Worm (Caenorhabditis elegans): ENCODE data around the gene C05C12.6.

The C05C12.6 gene

DNA sequence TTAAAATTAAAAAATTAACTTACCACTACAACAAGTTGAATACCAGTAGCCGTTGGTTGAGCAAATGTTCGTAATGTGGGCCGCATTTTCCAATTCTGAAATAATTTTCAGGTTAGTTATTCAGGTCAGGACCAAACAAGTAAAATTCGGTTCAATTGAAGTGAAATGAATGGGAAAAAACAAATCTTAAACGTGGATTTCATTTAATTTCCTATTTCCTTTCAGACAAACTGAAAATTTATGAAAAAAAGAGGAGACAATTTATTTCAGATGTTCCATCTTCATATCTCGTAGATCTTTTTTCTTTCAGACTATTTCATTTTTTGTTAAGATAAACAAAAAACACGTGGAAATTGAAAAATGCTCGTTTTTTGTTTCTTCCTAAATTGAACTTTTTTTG, at the start of gene C05C12.6:
Gene C05C12.6, minus strand, starts transcription at position 101 of the 400 bp plus-strand sequence.
- no peak for TF ChIP-seq ref-1 (GFP tag; conservative IDR thresholded peaks at IDR 0.05)
- no peak for TF ChIP-seq flt-1 (GFP tag; IDR thresholded peaks at IDR 0.05)
- no peak for TF ChIP-seq tab-1 (GFP tag; IDR thresholded peaks at IDR 0.05)
- no peak for TF ChIP-seq med-1 (GFP tag; optimal IDR thresholded peaks at IDR 0.05; ENCODE audit: insufficient read depth)
- no peak for TF ChIP-seq klf-2 (GFP tag; conservative IDR thresholded peaks at IDR 0.05)
- TF ChIP-seq ztf-29 (GFP tag; IDR thresholded peaks at IDR 0.05) = no peak
- no peak for TF ChIP-seq T22C8.4 (GFP tag; IDR thresholded peaks at IDR 0.05)
- TF ChIP-seq cog-1 (tag; optimal IDR thresholded peaks at IDR 0.05) = no peak
- TF ChIP-seq ztf-23 (GFP tag; IDR thresholded peaks at IDR 0.05) = no peak

ce11 chrIV:11288965-11289364, 47.7 kb upstream of the C05C12.6 start:
- no peak for TF ChIP-seq med-1 (GFP tag; optimal IDR thresholded peaks at IDR 0.05; ENCODE audit: insufficient read depth)
- TF ChIP-seq T22C8.4 (GFP tag; IDR thresholded peaks at IDR 0.05) = no peak
- TF ChIP-seq cog-1 (tag; optimal IDR thresholded peaks at IDR 0.05) = no peak
- no peak for TF ChIP-seq ztf-23 (GFP tag; IDR thresholded peaks at IDR 0.05)
- TF ChIP-seq ref-1 (GFP tag; conservative IDR thresholded peaks at IDR 0.05) = no peak
- no peak for TF ChIP-seq tab-1 (GFP tag; IDR thresholded peaks at IDR 0.05)
- no peak for TF ChIP-seq klf-2 (GFP tag; conservative IDR thresholded peaks at IDR 0.05)
- TF ChIP-seq ztf-29 (GFP tag; IDR thresholded peaks at IDR 0.05) = no peak
- TF ChIP-seq flt-1 (GFP tag; IDR thresholded peaks at IDR 0.05) = no peak

ce11 chrIV:11287511-11287910, 46.2 kb upstream of the C05C12.6 start, which contains the start of gene F54D1.6:
TSS of gene F54D1.6 (plus strand) at chrIV:11287811.
- TF ChIP-seq cog-1 (tag; optimal IDR thresholded peaks at IDR 0.05) = no peak
- no peak for TF ChIP-seq ztf-29 (GFP tag; IDR thresholded peaks at IDR 0.05)
- TF ChIP-seq med-1 (GFP tag; optimal IDR thresholded peaks at IDR 0.05; ENCODE audit: insufficient read depth) = no peak
- no peak for TF ChIP-seq ztf-23 (GFP tag; IDR thresholded peaks at IDR 0.05)
- TF ChIP-seq klf-2 (GFP tag; conservative IDR thresholded peaks at IDR 0.05) = no peak
- TF ChIP-seq ref-1 (GFP tag; conservative IDR thresholded peaks at IDR 0.05) = no peak
- no peak for TF ChIP-seq tab-1 (GFP tag; IDR thresholded peaks at IDR 0.05)
- TF ChIP-seq T22C8.4 (GFP tag; IDR thresholded peaks at IDR 0.05) = no peak

DNA sequence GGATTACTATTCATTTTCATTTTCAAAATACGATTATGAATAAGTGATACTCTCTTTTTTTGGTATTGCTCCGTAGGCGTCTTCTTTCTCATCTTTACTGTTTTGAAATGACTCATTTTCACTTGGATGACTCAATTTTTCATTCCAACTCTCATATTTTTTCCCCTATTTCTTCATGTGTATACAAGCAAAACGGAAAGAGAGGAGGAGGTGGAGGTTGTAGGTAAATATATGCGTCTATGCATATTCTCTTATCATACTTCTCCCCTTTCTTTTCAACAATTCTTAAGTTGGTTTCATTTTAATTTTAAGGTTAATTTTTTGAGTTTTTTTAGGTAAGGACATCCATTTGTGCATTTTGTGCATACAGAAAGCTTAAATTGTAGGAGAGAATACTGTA, 44.8 kb upstream of the C05C12.6 start:
- TF ChIP-seq klf-2 (GFP tag; conservative IDR thresholded peaks at IDR 0.05) = no peak
- no peak for TF ChIP-seq cog-1 (tag; optimal IDR thresholded peaks at IDR 0.05)
- no peak for TF ChIP-seq tab-1 (GFP tag; IDR thresholded peaks at IDR 0.05)
- no peak for TF ChIP-seq ztf-23 (GFP tag; IDR thresholded peaks at IDR 0.05)
- TF ChIP-seq flt-1 (GFP tag; IDR thresholded peaks at IDR 0.05) = no peak
- TF ChIP-seq med-1 (GFP tag; optimal IDR thresholded peaks at IDR 0.05; ENCODE audit: insufficient read depth) = no peak
- TF ChIP-seq ztf-29 (GFP tag; IDR thresholded peaks at IDR 0.05) = no peak
- no peak for TF ChIP-seq ref-1 (GFP tag; conservative IDR thresholded peaks at IDR 0.05)
- TF ChIP-seq T22C8.4 (GFP tag; IDR thresholded peaks at IDR 0.05) = no peak

DNA sequence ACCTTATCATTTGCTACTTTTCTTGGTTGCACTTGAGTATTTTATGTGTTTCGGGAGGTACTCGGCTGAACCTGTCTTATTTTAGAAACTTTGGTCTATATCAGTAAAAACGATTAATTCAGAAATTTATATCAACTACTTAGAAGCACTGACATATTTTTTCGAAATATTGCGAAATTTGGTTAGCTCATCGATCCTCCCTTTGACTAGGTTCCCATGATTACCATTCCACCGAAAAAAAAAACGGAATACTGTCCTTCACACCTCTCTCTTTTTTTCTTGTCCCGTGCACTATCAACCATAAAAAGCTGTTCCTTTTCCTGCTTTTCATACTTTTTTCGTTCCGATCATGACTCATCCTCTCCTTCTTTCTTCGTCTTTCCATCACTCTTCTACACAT, 44.0 kb upstream of the C05C12.6 start:
- TF ChIP-seq tab-1 (GFP tag; IDR thresholded peaks at IDR 0.05) = no peak
- no peak for TF ChIP-seq klf-2 (GFP tag; conservative IDR thresholded peaks at IDR 0.05)
- no peak for TF ChIP-seq flt-1 (GFP tag; IDR thresholded peaks at IDR 0.05)
- TF ChIP-seq ztf-29 (GFP tag; IDR thresholded peaks at IDR 0.05) = no peak
- TF ChIP-seq med-1 (GFP tag; optimal IDR thresholded peaks at IDR 0.05; ENCODE audit: insufficient read depth) = no peak
- TF ChIP-seq ztf-23 (GFP tag; IDR thresholded peaks at IDR 0.05) = no peak
- no peak for TF ChIP-seq T22C8.4 (GFP tag; IDR thresholded peaks at IDR 0.05)
- TF ChIP-seq ref-1 (GFP tag; conservative IDR thresholded peaks at IDR 0.05) = no peak
- TF ChIP-seq cog-1 (tag; optimal IDR thresholded peaks at IDR 0.05) = no peak

- TF ChIP-seq flt-1 (GFP tag; IDR thresholded peaks at IDR 0.05) (no peak), ztf-23 (GFP tag; IDR thresholded peaks at IDR 0.05) (no peak), cog-1 (tag; optimal IDR thresholded peaks at IDR 0.05) (no peak), med-1 (GFP tag; optimal IDR thresholded peaks at IDR 0.05; ENCODE audit: insufficient read depth) (no peak), ztf-29 (GFP tag; IDR thresholded peaks at IDR 0.05) (no peak), T22C8.4 (GFP tag; IDR thresholded peaks at IDR 0.05) (no peak), klf-2 (GFP tag; conservative IDR thresholded peaks at IDR 0.05) (no peak), tab-1 (GFP tag; IDR thresholded peaks at IDR 0.05) (no peak), ref-1 (GFP tag; conservative IDR thresholded peaks at IDR 0.05) (no peak)
These were observed 42.8 kb upstream of the C05C12.6 start for ce11 chrIV:11284102-11284531.

DNA sequence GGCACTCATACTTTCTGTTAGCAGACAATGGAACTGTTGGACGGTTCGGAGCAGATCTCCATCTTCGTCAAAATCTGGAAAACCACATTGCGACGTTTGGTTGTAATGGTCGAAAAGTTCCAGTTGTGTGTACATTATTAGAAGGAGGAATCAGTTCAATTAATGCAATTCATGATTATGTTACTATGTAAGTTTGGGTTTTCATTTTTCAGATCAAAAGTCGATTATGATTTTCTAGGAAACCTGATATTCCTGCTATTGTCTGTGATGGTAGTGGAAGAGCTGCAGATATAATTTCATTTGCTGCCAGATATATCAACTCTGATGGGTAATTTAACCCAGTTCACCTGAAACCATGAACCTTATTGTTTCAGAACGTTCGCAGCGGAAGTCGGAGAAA, 34.8 kb upstream of the C05C12.6 start:
- TF ChIP-seq T22C8.4 (GFP tag; IDR thresholded peaks at IDR 0.05) (no peak), ztf-23 (GFP tag; IDR thresholded peaks at IDR 0.05) (no peak), cog-1 (tag; optimal IDR thresholded peaks at IDR 0.05) (no peak), klf-2 (GFP tag; conservative IDR thresholded peaks at IDR 0.05) (no peak), med-1 (GFP tag; optimal IDR thresholded peaks at IDR 0.05; ENCODE audit: insufficient read depth) (no peak), ref-1 (GFP tag; conservative IDR thresholded peaks at IDR 0.05) (no peak), tab-1 (GFP tag; IDR thresholded peaks at IDR 0.05) (no peak), ztf-29 (GFP tag; IDR thresholded peaks at IDR 0.05) (no peak), flt-1 (GFP tag; IDR thresholded peaks at IDR 0.05) (no peak)

DNA sequence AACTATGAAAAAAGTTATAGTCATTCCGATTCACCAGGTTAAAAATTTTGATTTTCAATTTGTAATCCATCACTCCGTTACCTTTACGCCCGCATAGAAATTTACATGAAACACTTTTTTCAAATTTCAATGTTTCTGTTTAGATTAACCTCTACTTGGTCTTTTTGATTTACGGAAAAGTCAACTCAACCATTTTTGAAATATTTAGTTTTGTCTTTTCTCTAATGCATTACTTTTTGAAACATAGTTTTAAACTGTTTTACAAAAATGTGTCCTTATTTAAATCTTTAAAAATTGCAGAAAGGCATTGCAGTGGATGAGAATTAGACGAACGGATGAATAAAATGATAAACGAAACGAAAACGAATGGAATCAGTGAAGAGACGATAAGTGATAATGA, 31.9 kb upstream of the C05C12.6 start, which contains the start of gene gtl-2:
Gene gtl-2, plus strand, starts transcription at position 301 of the 400 bp plus-strand sequence.
- TF ChIP-seq T22C8.4 (GFP tag; IDR thresholded peaks at IDR 0.05) (no peak), klf-2 (GFP tag; conservative IDR thresholded peaks at IDR 0.05) (no peak), cog-1 (tag; optimal IDR thresholded peaks at IDR 0.05) (no peak), flt-1 (GFP tag; IDR thresholded peaks at IDR 0.05) (no peak), tab-1 (GFP tag; IDR thresholded peaks at IDR 0.05) (no peak), ztf-29 (GFP tag; IDR thresholded peaks at IDR 0.05) (no peak), ref-1 (GFP tag; conservative IDR thresholded peaks at IDR 0.05) (no peak), med-1 (GFP tag; optimal IDR thresholded peaks at IDR 0.05; ENCODE audit: insufficient read depth) (no peak), ztf-23 (GFP tag; IDR thresholded peaks at IDR 0.05) (no peak)

DNA sequence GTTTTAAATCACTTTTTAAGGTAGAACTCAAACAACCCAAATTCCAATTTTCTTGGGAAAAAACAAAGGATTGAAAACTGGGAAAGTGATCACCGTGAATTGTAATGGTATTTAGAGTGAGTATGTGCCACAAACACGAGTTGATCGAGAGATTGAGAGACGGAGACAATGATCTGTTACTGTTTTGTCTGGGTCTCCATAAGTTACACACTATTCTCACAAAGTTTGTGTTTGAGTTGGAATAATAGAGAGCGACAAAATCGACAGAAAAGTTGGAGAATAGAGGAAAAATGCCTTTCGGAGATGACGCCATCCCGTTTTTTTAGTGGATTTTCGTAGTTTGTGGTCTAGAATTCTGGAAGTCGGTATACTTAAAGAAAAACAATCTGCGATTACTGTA, 30.0 kb upstream of the C05C12.6 start, which contains the start of gene nhr-7:
Gene nhr-7, minus strand, starts transcription at position 101 of the 400 bp plus-strand sequence.
- TF ChIP-seq cog-1 (tag; optimal IDR thresholded peaks at IDR 0.05) (no peak), ztf-23 (GFP tag; IDR thresholded peaks at IDR 0.05) (no peak), ztf-29 (GFP tag; IDR thresholded peaks at IDR 0.05) (no peak), med-1 (GFP tag; optimal IDR thresholded peaks at IDR 0.05; ENCODE audit: insufficient read depth) (no peak), klf-2 (GFP tag; conservative IDR thresholded peaks at IDR 0.05) (no peak), tab-1 (GFP tag; IDR thresholded peaks at IDR 0.05) (no peak), T22C8.4 (GFP tag; IDR thresholded peaks at IDR 0.05) (no peak), ref-1 (GFP tag; conservative IDR thresholded peaks at IDR 0.05) (no peak), flt-1 (GFP tag; IDR thresholded peaks at IDR 0.05) (no peak)

Data from whole organism, midembryonic.